Worm (Caenorhabditis elegans) whole organism, L4/young adult: Measurements from ENCODE around the gene ect-2.

Source experiments
- W03F9.2 ChIP-seq: fragments of 150-350 bp; optimal IDR thresholded peaks from 2 replicates; lab custom pipeline; 2014; ENCODE audit warnings: missing biosample characterization, missing genetic modification characterization
- dao-5 ChIP-seq: sonication (generic microtip); optimal IDR thresholded peaks from 2 replicates; lab custom pipeline; 2016; ENCODE audit warnings: missing genotype, missing genetic modification characterization, moderate library complexity, missing compliant biosample characterization
- him-1 ChIP-seq: sonication (generic microtip); optimal IDR thresholded peaks from 2 replicates; lab custom pipeline; 2016; ENCODE audit warnings: missing genotype, missing genetic modification reagents, missing genetic modification characterization, missing compliant biosample characterization

- TF ChIP-seq him-1 (no peak), dao-5 (tag; lab: Kevin White, UChicago) (no peak), W03F9.2 (no peak)
Observed at ce11 chrII:10766773-10767172, 17.0 kb downstream of the ect-2 start.
